Fruit fly (Drosophila melanogaster) whole organism, embryonic: ENCODE data around the gene Vm34Ca.

Experiments used
- ATbp ChIP-seq: fragments of 200-800 bp; sonication (Bioruptor generic); optimal IDR thresholded peaks from 2 replicates; lab custom pipeline; 2017; ENCODE audit warnings: missing biosample characterization, mild to moderate bottlenecking, missing genetic modification characterization, missing genetic modification reagents
- CG10366 ChIP-seq: fragments of 200-800 bp; sonication (Bioruptor generic); IDR thresholded peaks from 2 replicates; pipeline ENCODE4 v1.3.6; 2022; ENCODE audit warnings: missing biosample characterization, missing genetic modification characterization
- CG15479 ChIP-seq: fragments of 200-800 bp; sonication (Bioruptor generic); optimal IDR thresholded peaks from 3 replicates; lab custom pipeline; 2019; ENCODE audit warnings: missing biosample characterization, mild to moderate bottlenecking, missing genetic modification characterization, moderate library complexity
- CG18011 ChIP-seq: fragments of 200-800 bp; sonication (Bioruptor generic); optimal IDR thresholded peaks from 2 replicates; lab custom pipeline; 2017; ENCODE audit warnings: missing biosample characterization, missing genetic modification characterization, mild to moderate bottlenecking, moderate library complexity, missing genotype
- CG2116 ChIP-seq: fragments of 200-800 bp; sonication (Bioruptor generic); optimal IDR thresholded peaks from 3 replicates; lab custom pipeline; 2018; ENCODE audit warnings: missing biosample characterization, mild to moderate bottlenecking, missing genetic modification characterization
- CG2120 ChIP-seq: fragments of 200-800 bp; sonication (Bioruptor generic); optimal IDR thresholded peaks from 3 replicates; lab custom pipeline; 2016; ENCODE audit warnings: missing biosample characterization, missing genetic modification characterization
- CG2129 ChIP-seq: fragments of 200-800 bp; sonication (Bioruptor generic); IDR thresholded peaks from 2 replicates; pipeline ENCODE4 v1.3.6; 2022; ENCODE audit warnings: missing biosample characterization, missing genetic modification characterization; ENCODE audit not compliant: partially characterized antibody
- CG30020 ChIP-seq: fragments of 200-800 bp; optimal IDR thresholded peaks from 2 replicates; lab custom pipeline; 2019; ENCODE audit warnings: missing biosample characterization, mild to moderate bottlenecking, missing genetic modification characterization, moderate library complexity
- CG31388 ChIP-seq: fragments of 200-800 bp; sonication (Bioruptor generic); optimal IDR thresholded peaks from 2 replicates; lab custom pipeline; 2016; ENCODE audit warnings: missing biosample characterization, missing genetic modification characterization
- CG3163 ChIP-seq: fragments of 200-800 bp; sonication (Bioruptor generic); optimal IDR thresholded peaks from 3 replicates; lab custom pipeline; 2016; ENCODE audit warnings: missing biosample characterization, missing genetic modification characterization
- CG3281 ChIP-seq: fragments of 200-800 bp; sonication (Bioruptor generic); optimal IDR thresholded peaks from 3 replicates; lab custom pipeline; 2017; ENCODE audit warnings: missing biosample characterization, mild to moderate bottlenecking, missing genetic modification characterization
- CG3407 ChIP-seq: fragments of 200-800 bp; sonication (Bioruptor generic); optimal IDR thresholded peaks from 2 replicates; lab custom pipeline; 2018; ENCODE audit warnings: missing biosample characterization, mild to moderate bottlenecking, missing genetic modification characterization
- CG34376 ChIP-seq: fragments of 200-800 bp; sonication (Bioruptor generic); optimal IDR thresholded peaks from 2 replicates; lab custom pipeline; 2018; ENCODE audit warnings: missing biosample characterization, mild to moderate bottlenecking, missing genetic modification characterization
- CG3847 ChIP-seq: fragments of 200-800 bp; sonication (Bioruptor generic); IDR thresholded peaks from 2 replicates; pipeline ENCODE4 v1.3.6; 2022; ENCODE audit warnings: missing biosample characterization, missing genetic modification characterization
- CG4854 ChIP-seq: fragments of 200-800 bp; sonication (Bioruptor generic); optimal IDR thresholded peaks from 2 replicates; lab custom pipeline; 2016; ENCODE audit warnings: missing biosample characterization, missing genetic modification characterization, inconsistent platforms
- CG7556 ChIP-seq: fragments of 200-800 bp; sonication (Bioruptor generic); optimal IDR thresholded peaks from 2 replicates; lab custom pipeline; 2017; ENCODE audit warnings: missing biosample characterization, mild to moderate bottlenecking, missing genetic modification characterization
- CG7786 ChIP-seq: fragments of 200-800 bp; sonication (Bioruptor generic); optimal IDR thresholded peaks from 2 replicates; lab custom pipeline; 2016; ENCODE audit warnings: missing biosample characterization, missing genetic modification characterization
- CG7987 ChIP-seq: fragments of 200-800 bp; sonication (Bioruptor generic); optimal IDR thresholded peaks from 2 replicates; lab custom pipeline; 2018; ENCODE audit warnings: missing biosample characterization, mild to moderate bottlenecking, missing genetic modification characterization, moderate library complexity
- CG8359 ChIP-seq: fragments of 200-800 bp; sonication (Bioruptor generic); optimal IDR thresholded peaks from 2 replicates; lab custom pipeline; 2017; ENCODE audit warnings: missing biosample characterization, mild to moderate bottlenecking, missing genetic modification characterization, borderline replicate concordance
- Deaf1 ChIP-seq: fragments of 200-800 bp; optimal IDR thresholded peaks from 3 replicates; lab custom pipeline; 2019; ENCODE audit warnings: missing biosample characterization, mild to moderate bottlenecking, missing genetic modification characterization, moderate library complexity
- Dip3 ChIP-seq: fragments of 200-800 bp; sonication (Bioruptor generic); optimal IDR thresholded peaks from 3 replicates; lab custom pipeline; 2016; ENCODE audit warnings: missing biosample characterization, missing genetic modification characterization
- Drgx ChIP-seq: fragments of 200-800 bp; sonication (Bioruptor generic); IDR thresholded peaks from 2 replicates; pipeline ENCODE4 v1.3.6; 2022; ENCODE audit warnings: missing biosample characterization, missing genetic modification characterization
- HLH3B ChIP-seq: fragments of 200-800 bp; sonication (Bioruptor generic); IDR thresholded peaks from 2 replicates; pipeline ENCODE4 v1.3.6; 2022; ENCODE audit warnings: missing biosample characterization, missing genetic modification characterization
- Lpt ChIP-seq: fragments of >200 bp; optimal IDR thresholded peaks from 2 replicates; lab custom pipeline; 2018; ENCODE audit warnings: missing biosample characterization, missing genetic modification characterization
- MTF-1 ChIP-seq: fragments of 200-800 bp; sonication (Bioruptor generic); optimal IDR thresholded peaks from 2 replicates; lab custom pipeline; 2018; ENCODE audit warnings: missing biosample characterization, mild to moderate bottlenecking, missing genetic modification characterization, borderline replicate concordance
- Meics ChIP-seq: fragments of 200-800 bp; sonication (Bioruptor generic); optimal IDR thresholded peaks from 2 replicates; lab custom pipeline; 2017; ENCODE audit warnings: missing biosample characterization, mild to moderate bottlenecking, missing genetic modification characterization
- Rfx ChIP-seq: fragments of 200-800 bp; sonication (Bioruptor generic); IDR thresholded peaks from 2 replicates; pipeline ENCODE4 v1.3.6; 2022; ENCODE audit warnings: missing biosample characterization, missing genetic modification characterization
- Xrp1 ChIP-seq: fragments of 200-800 bp; sonication (Bioruptor generic); IDR thresholded peaks from 2 replicates; pipeline ENCODE4 v1.3.6; 2022; ENCODE audit warnings: missing biosample characterization, missing genetic modification characterization
- ac ChIP-seq: fragments of 200-800 bp; sonication (Bioruptor generic); optimal IDR thresholded peaks from 3 replicates; lab custom pipeline; 2017; ENCODE audit warnings: missing biosample characterization, mild to moderate bottlenecking, missing genetic modification characterization
- amos ChIP-seq: fragments of 200-800 bp; sonication (Bioruptor generic); IDR thresholded peaks from 2 replicates; pipeline ENCODE4 v1.3.6; 2022; ENCODE audit warnings: missing biosample characterization, missing genetic modification characterization; ENCODE audit not compliant: partially characterized antibody
- ase ChIP-seq: fragments of 200-800 bp; sonication (Bioruptor generic); IDR thresholded peaks from 3 replicates; pipeline ENCODE4 v1.3.6; 2022; ENCODE audit warnings: missing biosample characterization, missing genetic modification characterization
- ato ChIP-seq: fragments of 200-800 bp; sonication (Bioruptor generic); IDR thresholded peaks from 2 replicates; pipeline ENCODE4 v1.3.6; 2022; ENCODE audit warnings: missing biosample characterization, missing genetic modification characterization; ENCODE audit not compliant: partially characterized antibody
- bowl ChIP-seq: fragments of 200-800 bp; sonication (Bioruptor generic); IDR thresholded peaks from 2 replicates; pipeline ENCODE4 v1.3.6; 2022; ENCODE audit warnings: missing biosample characterization, missing genetic modification characterization
- btn ChIP-seq: fragments of 200-800 bp; sonication (Bioruptor generic); optimal IDR thresholded peaks from 2 replicates; lab custom pipeline; 2016; ENCODE audit warnings: missing biosample characterization, missing genetic modification characterization
- dimm ChIP-seq: fragments of 200-800 bp; sonication (Bioruptor generic); IDR thresholded peaks from 2 replicates; pipeline ENCODE4 v1.3.6; 2022; ENCODE audit warnings: missing biosample characterization, missing genetic modification characterization
- disco-r ChIP-seq: fragments of 200-800 bp; sonication (Bioruptor generic); optimal IDR thresholded peaks from 2 replicates; lab custom pipeline; 2016; ENCODE audit warnings: missing biosample characterization, missing genetic modification characterization
- ems ChIP-seq: fragments of 200-800 bp; sonication (Bioruptor generic); optimal IDR thresholded peaks from 3 replicates; lab custom pipeline; 2016; ENCODE audit warnings: missing biosample characterization, missing genetic modification characterization
- fd102C ChIP-seq: fragments of 200-800 bp; sonication (Bioruptor generic); optimal IDR thresholded peaks from 2 replicates; lab custom pipeline; 2018; ENCODE audit warnings: missing biosample characterization, mild to moderate bottlenecking, missing genetic modification characterization, moderate library complexity
- fru ChIP-seq: fragments of >200 bp; optimal IDR thresholded peaks from 2 replicates; lab custom pipeline; 2017
- fu2 ChIP-seq: fragments of 200-800 bp; sonication (Bioruptor generic); optimal IDR thresholded peaks from 2 replicates; lab custom pipeline; 2016; ENCODE audit warnings: missing biosample characterization, missing genetic modification characterization
- gcm ChIP-seq: fragments of 200-800 bp; sonication (Bioruptor generic); optimal IDR thresholded peaks from 2 replicates; lab custom pipeline; 2019; ENCODE audit warnings: missing biosample characterization, mild to moderate bottlenecking, missing genetic modification characterization, moderate library complexity
- hkb ChIP-seq, 2 experiments: fragments of 200-800 bp in 1 of 2; fragments of >200 bp in 1 of 2; sonication (Bioruptor generic) in 1 of 2; IDR thresholded peaks in 1 of 2; optimal IDR thresholded peaks in 1 of 2; 2 replicates each; pipeline versions ENCODE4 v1.3.6 to Lab custom; 2017 to 2022; ENCODE audit warnings: missing biosample characterization in 1 of 2, missing genetic modification characterization in 1 of 2
- lab ChIP-seq: fragments of 200-800 bp; sonication (Bioruptor generic); optimal IDR thresholded peaks from 3 replicates; lab custom pipeline; 2017; ENCODE audit warnings: missing biosample characterization, missing genetic modification characterization, mild to moderate bottlenecking, moderate library complexity, missing genetic modification reagents
- lbe ChIP-seq: fragments of 200-800 bp; sonication (Bioruptor generic); optimal IDR thresholded peaks from 2 replicates; lab custom pipeline; 2016; ENCODE audit warnings: missing biosample characterization, mild to moderate bottlenecking, missing genetic modification characterization
- lmd ChIP-seq: fragments of 200-800 bp; sonication (Bioruptor generic); IDR thresholded peaks from 2 replicates; pipeline ENCODE4 v1.3.6; 2022; ENCODE audit warnings: missing biosample characterization, missing genetic modification characterization
- luna ChIP-seq: fragments of 200-800 bp; sonication (Bioruptor generic); optimal IDR thresholded peaks from 2 replicates; lab custom pipeline; 2016; ENCODE audit warnings: missing biosample characterization, missing genetic modification characterization
- pita ChIP-seq: fragments of 200-800 bp; sonication (Bioruptor generic); optimal IDR thresholded peaks from 2 replicates; lab custom pipeline; 2017; ENCODE audit warnings: missing biosample characterization, mild to moderate bottlenecking, missing genetic modification characterization
- prd ChIP-seq, 3 experiments: fragments of >200 bp in 2 of 3; fragments of 200-800 bp in 1 of 3; sonication (Bioruptor generic) in 1 of 3; optimal IDR thresholded peaks in 2 of 3; IDR thresholded peaks in 1 of 3; 2 replicates in 2 of 3; 3 replicates in 1 of 3; pipeline versions ENCODE4 v1.3.6 to Lab custom; 2017 to 2022; ENCODE audit warnings: missing biosample characterization in 1 of 3, missing genetic modification characterization in 1 of 3
- slbo ChIP-seq: fragments of 200-800 bp; sonication (Bioruptor generic); IDR thresholded peaks from 2 replicates; pipeline ENCODE4 v1.3.6; 2022; ENCODE audit warnings: missing biosample characterization, missing genetic modification characterization
- tio ChIP-seq: fragments of 200-800 bp; sonication (Bioruptor generic); optimal IDR thresholded peaks from 2 replicates; lab custom pipeline; 2017; ENCODE audit warnings: missing biosample characterization, missing genetic modification characterization, inconsistent platforms
- ttk ChIP-seq: fragments of 200-800 bp; sonication (Bioruptor generic); IDR thresholded peaks from 2 replicates; pipeline ENCODE4 v2.1.2; 2022; ENCODE audit warnings: missing biosample characterization, missing genetic modification characterization

Gene Vm34Ca

DNA sequence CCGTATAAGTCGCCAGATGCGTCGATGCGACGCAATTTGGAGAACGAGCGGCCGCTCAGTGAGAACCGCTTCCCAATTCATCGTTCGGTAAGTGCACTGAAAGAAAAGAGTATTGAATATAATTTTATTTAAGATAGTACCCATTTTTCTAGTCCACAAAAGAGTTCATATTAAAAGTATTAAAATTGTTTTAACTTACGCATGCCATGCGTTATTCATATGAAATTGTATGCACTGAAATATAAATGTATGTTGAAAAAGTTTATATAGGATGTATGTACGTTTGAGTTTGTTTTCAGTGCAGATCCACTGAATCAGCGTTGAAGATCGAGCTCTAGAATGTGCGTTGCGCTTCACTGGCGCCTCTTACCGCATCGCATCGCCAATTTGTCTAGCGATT is 11.9 kb downstream of the Vm34Ca start (continued):
- TF ChIP-seq Rfx (GFP tag; lab: Robert Waterston, UW) (0 out of 2 replicates have a peak, but pooled peaks have one; percentile 12), Dip3 (no peak), ato (no peak), Drgx (peak; percentile 28; the same call in 1 of the 2 replicates), CG34376 (GFP tag; lab: Kevin White, UChicago) (no peak), CG4854 (GFP tag; lab: Kevin White, UChicago) (no peak), CG2116 (no peak), bowl (GFP tag; lab: Robert Waterston, UW) (no peak), fru (lab: Kevin White, UChicago) (no peak), disco-r (GFP tag; lab: Kevin White, UChicago) (no peak), CG2120 (peak; percentile 9), CG3847 (no peak), Lpt (GFP tag; lab: Kevin White, UChicago) (no peak), ac (GFP tag; lab: Kevin White, UChicago) (no peak), CG10366 (no peak), lmd (GFP tag; lab: Robert Waterston, UW) (no peak), ATbp (GFP tag; lab: Kevin White, UChicago) (no peak), amos (GFP tag; lab: Robert Waterston, UW) (no peak), ase (GFP tag; lab: Robert Waterston, UW) (no peak), MTF-1 (no peak), pita (no peak), fd102C (GFP tag; lab: Kevin White, UChicago) (no peak), btn (GFP tag; lab: Kevin White, UChicago) (no peak), Deaf1 (tag; lab: Kevin White, UChicago) (peak; percentile 64), fu2 (no peak), CG7987 (GFP tag; lab: Kevin White, UChicago) (no peak), CG30020 (tag; lab: Kevin White, UChicago) (no peak), CG8359 (no peak), HLH3B (GFP tag; lab: Robert Waterston, UW) (no peak), CG15479 (GFP tag; lab: Kevin White, UChicago) (no peak), CG3407 (GFP tag; lab: Kevin White, UChicago) (no peak), CG7556 (no peak), prd (optimal IDR thresholded peaks at IDR 0.05; lab: Kevin White, UChicago) (no peak), prd (GFP tag; IDR thresholded peaks at IDR 0.05; lab: Robert Waterston, UW) (no peak), dimm (GFP tag; lab: Robert Waterston, UW) (no peak), slbo (GFP tag; lab: Robert Waterston, UW) (peak; percentile 46; the same call in 1 of the 2 replicates), tio (GFP tag; lab: Kevin White, UChicago) (no peak), ttk (no peak), CG31388 (GFP tag; lab: Kevin White, UChicago) (no peak), lab (GFP tag; lab: Kevin White, UChicago) (no peak), hkb (optimal IDR thresholded peaks at IDR 0.05; lab: Kevin White, UChicago) (no peak), hkb (GFP tag; IDR thresholded peaks at IDR 0.05; lab: Robert Waterston, UW) (0 out of 2 replicates have a peak, but pooled peaks have one; percentile 11), CG3281 (GFP tag; lab: Kevin White, UChicago) (peak; percentile 11), CG18011 (GFP tag; lab: Kevin White, UChicago) (no peak), CG2129 (GFP tag; lab: Robert Waterston, UW) (no peak), luna (GFP tag; lab: Kevin White, UChicago) (no peak), CG7786 (GFP tag; lab: Kevin White, UChicago) (no peak), CG3163 (no peak), Xrp1 (GFP tag; lab: Robert Waterston, UW) (no peak), ems (GFP tag; lab: Kevin White, UChicago) (no peak), lbe (GFP tag; lab: Kevin White, UChicago) (no peak), Meics (GFP tag; lab: Kevin White, UChicago) (peak; percentile 3), gcm (GFP tag; lab: Kevin White, UChicago) (no peak)
